Worm (Caenorhabditis elegans) whole organism, L3 larva: Measurements from ENCODE around the gene W03G11.2.

Experiments
- egl-27 ChIP-seq: sonication (generic microtip); optimal IDR thresholded peaks from 4 replicates; lab custom pipeline; 2017; ENCODE audit warnings: missing biosample characterization, missing genetic modification reagents, missing genetic modification characterization
- elt-2 ChIP-seq: sonication (generic microtip); optimal IDR thresholded peaks from 2 replicates; lab custom pipeline; 2016; ENCODE audit warnings: missing genetic modification reagents, mild to moderate bottlenecking, missing genetic modification characterization, missing compliant biosample characterization
- lin-15B ChIP-seq: fragments of 150-350 bp; optimal IDR thresholded peaks from 2 replicates; lab custom pipeline; 2014; ENCODE audit warnings: missing biosample characterization, missing genetic modification characterization
- mdl-1 ChIP-seq: fragments of 150-350 bp; optimal IDR thresholded peaks from 2 replicates; lab custom pipeline; 2014; ENCODE audit warnings: missing biosample characterization, missing genetic modification characterization
- nhr-12 ChIP-seq: fragments of 150-350 bp; optimal IDR thresholded peaks from 2 replicates; lab custom pipeline; 2014; ENCODE audit warnings: missing biosample characterization, missing genetic modification characterization
- pha-4 ChIP-seq: fragments of 150-350 bp; optimal IDR thresholded peaks from 2 replicates; lab custom pipeline; 2014; ENCODE audit warnings: missing biosample characterization, missing genetic modification reagents, missing genetic modification characterization
- sea-2 ChIP-seq: fragments of 150-350 bp; sonication (generic microtip); optimal IDR thresholded peaks from 4 replicates; lab custom pipeline; 2014; ENCODE audit warnings: missing biosample characterization, missing genetic modification reagents, missing genetic modification characterization
- zag-1 ChIP-seq: fragments of 150-350 bp; optimal IDR thresholded peaks from 2 replicates; lab custom pipeline; 2014; ENCODE audit warnings: missing biosample characterization, missing genetic modification characterization

- TF ChIP-seq elt-2 (tag; lab: Kevin White, UChicago) = peak; percentile 48
- TF ChIP-seq mdl-1 (tag; lab: Kevin White, UChicago) = no peak
- no peak for TF ChIP-seq sea-2 (GFP tag; lab: Kevin White, UChicago)
- no peak for TF ChIP-seq pha-4 (tag; lab: Kevin White, UChicago)
- TF ChIP-seq zag-1 (tag; lab: Kevin White, UChicago) = no peak
- TF ChIP-seq nhr-12 (tag; lab: Kevin White, UChicago) = no peak
- TF ChIP-seq egl-27 (tag; lab: Kevin White, UChicago) = no peak
- no peak for TF ChIP-seq lin-15B
Measured at ce11 chrX:12145919-12146318, 37.5 kb upstream of the W03G11.2 start.
